Fruit fly (Drosophila melanogaster) whole organism, adult: ENCODE data around the gene CG12560.

ENCODE experiments used
- CG11617 ChIP-seq: fragments of 200-800 bp; sonication (Bioruptor generic); optimal IDR thresholded peaks from 2 replicates; lab custom pipeline; 2017; ENCODE audit warnings: mild to moderate bottlenecking, missing biosample characterization, missing genetic modification reagents, missing genetic modification characterization
- CG12768 ChIP-seq: fragments of 200-800 bp; sonication (Bioruptor generic); optimal IDR thresholded peaks from 2 replicates; lab custom pipeline; 2017; ENCODE audit warnings: missing biosample characterization, missing genetic modification characterization, mild to moderate bottlenecking, moderate library complexity, missing genetic modification reagents
- CG14711 ChIP-seq: fragments of 200-800 bp; sonication (Bioruptor generic); optimal IDR thresholded peaks from 2 replicates; lab custom pipeline; 2018; ENCODE audit warnings: missing biosample characterization, mild to moderate bottlenecking, missing genetic modification characterization, moderate library complexity
- CG1620 ChIP-seq: fragments of 200-800 bp; sonication (Bioruptor generic); optimal IDR thresholded peaks from 2 replicates; lab custom pipeline; 2016; ENCODE audit warnings: missing biosample characterization, missing genetic modification characterization
- CG33017 ChIP-seq: fragments of 200-800 bp; sonication (Bioruptor generic); optimal IDR thresholded peaks from 2 replicates; lab custom pipeline; 2018; ENCODE audit warnings: missing biosample characterization, mild to moderate bottlenecking, missing genetic modification characterization, moderate library complexity
- CG5204 ChIP-seq: fragments of 200-800 bp; sonication (Bioruptor generic); optimal IDR thresholded peaks from 2 replicates; lab custom pipeline; 2016; ENCODE audit warnings: missing biosample characterization, missing genetic modification characterization
- CG7045 ChIP-seq: fragments of 200-800 bp; sonication (Bioruptor generic); optimal IDR thresholded peaks from 2 replicates; lab custom pipeline; 2017; ENCODE audit warnings: missing biosample characterization, mild to moderate bottlenecking, missing genetic modification characterization
- CG7101 ChIP-seq: fragments of 200-800 bp; sonication (Bioruptor generic); optimal IDR thresholded peaks from 2 replicates; lab custom pipeline; 2018; ENCODE audit warnings: missing biosample characterization, mild to moderate bottlenecking, missing genetic modification characterization, moderate library complexity
- Clk ChIP-seq: fragments of 200-800 bp; sonication (Bioruptor generic); optimal IDR thresholded peaks from 2 replicates; lab custom pipeline; 2017; ENCODE audit warnings: missing biosample characterization, missing genetic modification characterization
- Crg-1 ChIP-seq: fragments of 200-800 bp; sonication (Bioruptor generic); optimal IDR thresholded peaks from 2 replicates; lab custom pipeline; 2016; ENCODE audit warnings: missing biosample characterization, missing genetic modification characterization
- Hr96 ChIP-seq: fragments of 200-800 bp; sonication (Bioruptor generic); optimal IDR thresholded peaks from 2 replicates; lab custom pipeline; 2016; ENCODE audit warnings: missing biosample characterization, missing genetic modification characterization
- Mnt ChIP-seq: fragments of 200-800 bp; sonication (Bioruptor generic); optimal IDR thresholded peaks from 2 replicates; lab custom pipeline; 2016; ENCODE audit warnings: missing biosample characterization, mild to moderate bottlenecking, missing genetic modification characterization
- bab1 ChIP-seq: fragments of 200-800 bp; sonication (Bioruptor generic); optimal IDR thresholded peaks from 3 replicates; lab custom pipeline; 2019; ENCODE audit warnings: missing biosample characterization, mild to moderate bottlenecking, missing genetic modification characterization, moderate library complexity
- cic ChIP-seq: fragments of 200-800 bp; sonication (Bioruptor generic); optimal IDR thresholded peaks from 2 replicates; lab custom pipeline; 2017; ENCODE audit warnings: missing biosample characterization, mild to moderate bottlenecking, missing genetic modification characterization, moderate library complexity
- cnc ChIP-seq, 2 experiments: fragments of >200 bp; optimal IDR thresholded peaks; 2 replicates each; lab custom pipeline; 2017
- kay ChIP-seq: fragments of 200-800 bp; sonication (Bioruptor generic); peaks from one replicate; lab custom pipeline; 2016; ENCODE audit warnings: missing biosample characterization, missing genetic modification characterization, borderline replicate concordance
- ovo ChIP-seq: fragments of 200-800 bp; sonication (Bioruptor generic); optimal IDR thresholded peaks from 2 replicates; lab custom pipeline; 2016; ENCODE audit warnings: missing biosample characterization, missing genetic modification characterization
- pad ChIP-seq: fragments of 200-800 bp; sonication (Bioruptor generic); optimal IDR thresholded peaks from 3 replicates; lab custom pipeline; 2017; ENCODE audit warnings: missing biosample characterization, missing genetic modification characterization, mild to moderate bottlenecking, moderate library complexity, missing genetic modification reagents
- tj ChIP-seq: fragments of 200-800 bp; sonication (Bioruptor generic); optimal IDR thresholded peaks from 3 replicates; lab custom pipeline; 2017; ENCODE audit warnings: missing biosample characterization, mild to moderate bottlenecking, missing genetic modification characterization, moderate library complexity
- toe ChIP-seq: fragments of 200-800 bp; sonication (Bioruptor generic); optimal IDR thresholded peaks from 2 replicates; lab custom pipeline; 2016; ENCODE audit warnings: missing biosample characterization, missing genetic modification characterization

Gene CG12560

DNA sequence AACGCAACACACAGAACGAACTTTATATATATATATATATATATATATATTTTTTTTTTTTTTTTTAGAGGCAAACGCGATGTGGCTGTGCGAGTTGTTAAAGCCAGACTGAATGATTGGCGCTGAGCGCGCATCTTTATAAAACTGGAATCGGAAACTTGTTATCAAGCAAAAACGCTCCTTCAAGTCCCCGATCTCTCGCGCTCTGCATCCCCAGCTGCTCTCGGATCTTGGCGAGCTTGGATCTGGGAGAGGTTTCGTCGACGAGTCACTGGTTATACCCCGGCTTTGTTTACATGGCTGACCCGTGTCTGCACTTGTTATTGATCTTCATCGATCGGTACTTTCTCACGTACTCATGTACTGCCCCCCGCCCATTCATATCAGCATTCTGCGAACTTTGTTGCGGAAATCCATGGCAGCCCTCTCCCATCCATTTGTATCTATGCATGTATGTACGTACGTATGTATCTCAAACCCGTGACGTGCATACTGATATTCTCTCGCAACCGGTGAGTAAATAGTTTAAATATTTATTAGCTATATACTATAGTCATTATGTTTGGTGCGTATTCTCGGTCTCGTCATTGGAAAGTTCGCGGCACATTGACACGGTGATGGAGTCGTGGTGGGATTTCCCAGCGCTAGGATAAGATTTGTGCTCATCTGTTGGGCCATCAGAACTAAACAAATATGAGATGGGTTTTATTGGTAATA, 2.0 kb downstream of the CG12560 start, which contains the start of gene Spn28Dc:
Gene Spn28Dc (minus strand): TSS at position 51 of the 717 bp plus-strand sequence.
- TF ChIP-seq Crg-1 (GFP tag; lab: Kevin White, UChicago) (peak; percentile 48), Clk (GFP tag; lab: Kevin White, UChicago) (no peak), cic (GFP tag; lab: Kevin White, UChicago) (peak; percentile 89), ovo (GFP tag; lab: Kevin White, UChicago) (no peak), CG33017 (tag; lab: Kevin White, UChicago) (no peak), Mnt (GFP tag; lab: Kevin White, UChicago) (peak; percentile 8), cnc (optimal IDR thresholded peaks at IDR 0.05; lab: Kevin White, UChicago) (no peak), CG11617 (no peak), CG14711 (no peak), CG12768 (GFP tag; lab: Kevin White, UChicago) (peak; percentile 44), toe (GFP tag; lab: Kevin White, UChicago) (no peak), tj (GFP tag; lab: Kevin White, UChicago) (peak; percentile 6)

DNA sequence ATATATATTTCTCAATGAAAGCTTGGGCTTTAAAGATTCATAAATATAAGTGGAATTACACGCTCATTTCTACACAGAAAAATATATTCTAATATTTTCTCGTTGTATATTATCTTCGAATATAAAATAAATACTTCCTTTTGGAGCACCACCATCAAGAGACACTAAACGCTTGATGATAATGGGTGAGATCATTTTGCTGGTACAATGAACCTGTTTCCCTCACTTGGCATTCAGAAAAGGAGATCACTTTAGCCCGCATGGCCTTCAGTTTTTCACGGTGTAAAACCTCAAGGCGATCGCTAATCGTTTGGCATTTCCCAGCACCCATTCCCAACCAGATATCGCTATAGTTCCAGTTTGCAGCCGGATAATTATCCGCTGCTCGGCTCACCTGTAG, 3.2 kb downstream of the CG12560 start:
- TF ChIP-seq CG1620 (no peak), Hr96 (GFP tag; lab: Kevin White, UChicago) (no peak), pad (GFP tag; lab: Kevin White, UChicago) (no peak), Mnt (GFP tag; lab: Kevin White, UChicago) (no peak), Crg-1 (GFP tag; lab: Kevin White, UChicago) (no peak), CG14711 (peak; percentile 44), bab1 (GFP tag; lab: Kevin White, UChicago) (no peak), CG33017 (tag; lab: Kevin White, UChicago) (peak; percentile 62), cnc (optimal IDR thresholded peaks at IDR 0.05; lab: Kevin White, UChicago) (no peak), CG12768 (GFP tag; lab: Kevin White, UChicago) (peak; percentile 50), CG7045 (GFP tag; lab: Kevin White, UChicago) (peak; percentile 74), ovo (GFP tag; lab: Kevin White, UChicago) (no peak), Clk (GFP tag; lab: Kevin White, UChicago) (peak; percentile 16), CG7101 (tag; lab: Kevin White, UChicago) (peak; percentile 58), CG5204 (GFP tag; lab: Kevin White, UChicago) (peak; percentile 63), tj (GFP tag; lab: Kevin White, UChicago) (no peak), cic (GFP tag; lab: Kevin White, UChicago) (peak; percentile 89), CG11617 (no peak), toe (GFP tag; lab: Kevin White, UChicago) (peak; percentile 68), kay (GFP tag; lab: Kevin White, UChicago) (no peak)

dm6 chr2L:8004072-8004471, 5.2 kb downstream of the CG12560 start, which contains the start of gene Wwox:
Gene Wwox (minus strand): TSS chr2L:8004286.
- TF ChIP-seq kay (GFP tag; lab: Kevin White, UChicago) (peak; percentile 93), cic (GFP tag; lab: Kevin White, UChicago) (no peak)

DNA sequence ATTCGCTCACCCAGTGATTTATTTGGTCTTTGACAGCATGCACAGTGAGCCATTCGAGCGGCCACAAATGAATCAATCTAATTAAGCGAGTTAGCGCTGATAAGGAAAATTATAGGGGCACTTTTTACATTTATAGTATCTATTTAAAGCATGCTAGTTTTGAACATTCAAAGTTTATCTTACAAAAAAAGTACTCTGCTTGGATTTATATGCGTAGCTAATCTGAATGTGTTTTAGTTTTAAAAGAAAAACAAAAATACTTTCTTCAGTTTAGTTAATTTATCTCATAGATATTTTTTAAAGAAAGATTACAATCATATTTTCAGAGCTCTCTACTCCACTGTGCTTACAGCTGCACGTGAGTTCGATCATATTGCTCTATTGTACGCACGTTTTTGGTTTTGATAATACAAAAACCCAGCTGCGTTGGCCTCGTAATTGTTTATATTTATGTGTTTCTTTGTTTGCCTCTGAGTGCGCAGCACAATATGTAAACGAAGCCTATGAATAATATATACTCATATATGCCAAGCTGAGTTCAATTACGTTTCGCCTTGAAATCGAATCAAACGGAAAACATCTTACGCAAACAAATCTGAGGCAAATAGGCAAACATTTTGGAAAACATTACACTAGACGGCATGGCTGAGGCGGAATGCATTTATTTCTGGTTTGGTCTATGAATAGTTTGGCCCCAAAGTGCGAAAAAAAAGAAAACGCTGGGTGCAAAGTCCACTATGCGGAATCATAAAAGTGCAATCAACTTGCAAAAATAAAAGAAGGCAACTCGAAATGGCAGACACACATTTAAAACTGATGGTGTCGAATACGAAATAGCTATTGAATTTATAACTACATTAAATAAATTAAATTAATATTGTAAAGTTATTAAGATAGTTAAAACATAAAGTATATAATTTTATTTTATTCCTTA, 7.3 kb downstream of the CG12560 start:
- TF ChIP-seq kay (GFP tag; lab: Kevin White, UChicago) (peak; percentile 77), Clk (GFP tag; lab: Kevin White, UChicago) (no peak), bab1 (GFP tag; lab: Kevin White, UChicago) (peak; percentile 24), Mnt (GFP tag; lab: Kevin White, UChicago) (peak; percentile 9), cic (GFP tag; lab: Kevin White, UChicago) (no peak), cnc (optimal IDR thresholded peaks at IDR 0.05; lab: Kevin White, UChicago) (no peak), CG7101 (tag; lab: Kevin White, UChicago) (peak; percentile 40), CG33017 (tag; lab: Kevin White, UChicago) (peak; percentile 14), CG14711 (peak; percentile 48), tj (GFP tag; lab: Kevin White, UChicago) (no peak), Hr96 (GFP tag; lab: Kevin White, UChicago) (no peak), toe (GFP tag; lab: Kevin White, UChicago) (no peak), CG1620 (no peak), CG12768 (GFP tag; lab: Kevin White, UChicago) (no peak), CG7045 (GFP tag; lab: Kevin White, UChicago) (no peak), pad (GFP tag; lab: Kevin White, UChicago) (peak; percentile 19), Crg-1 (GFP tag; lab: Kevin White, UChicago) (no peak), CG5204 (GFP tag; lab: Kevin White, UChicago) (no peak), CG11617 (no peak), ovo (GFP tag; lab: Kevin White, UChicago) (no peak)

DNA sequence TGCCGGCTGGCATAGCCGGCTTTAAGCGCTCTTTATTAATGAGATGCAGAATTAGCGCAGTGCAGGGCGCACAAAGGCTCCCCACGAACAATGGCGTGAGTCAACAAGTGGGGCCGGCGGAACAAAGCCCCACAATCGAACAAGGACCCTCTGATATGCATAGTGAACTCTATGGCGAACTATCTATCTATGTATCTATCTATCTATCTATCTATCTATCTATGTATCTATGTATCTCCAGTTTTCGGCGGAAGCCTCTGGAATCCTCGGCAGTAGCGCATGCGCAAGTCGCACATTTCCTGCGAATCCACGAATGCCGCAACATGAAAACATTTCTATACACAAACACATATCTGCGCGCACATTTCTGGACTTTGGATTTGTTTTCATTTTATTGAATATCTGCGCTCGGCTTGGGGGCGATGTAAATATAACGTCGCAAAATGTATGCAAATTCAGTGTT, 8.7 kb downstream of the CG12560 start:
- no peak for TF ChIP-seq ovo (GFP tag; lab: Kevin White, UChicago)
- TF ChIP-seq toe (GFP tag; lab: Kevin White, UChicago), result no peak
- TF ChIP-seq Clk (GFP tag; lab: Kevin White, UChicago), result no peak
- peak; percentile 70 for TF ChIP-seq CG12768 (GFP tag; lab: Kevin White, UChicago)
- TF ChIP-seq CG33017 (tag; lab: Kevin White, UChicago), result peak; percentile 67
- TF ChIP-seq CG11617, result peak; percentile 27
- TF ChIP-seq Crg-1 (GFP tag; lab: Kevin White, UChicago), result no peak
- TF ChIP-seq kay (GFP tag; lab: Kevin White, UChicago), result peak; percentile 92
- TF ChIP-seq CG14711, result peak; percentile 28
- no peak for TF ChIP-seq CG5204 (GFP tag; lab: Kevin White, UChicago)
- no peak for TF ChIP-seq Hr96 (GFP tag; lab: Kevin White, UChicago)
- peak; percentile 57 for TF ChIP-seq cic (GFP tag; lab: Kevin White, UChicago)
- TF ChIP-seq cnc (optimal IDR thresholded peaks at IDR 0.05; lab: Kevin White, UChicago), result no peak
- peak; percentile 66 for TF ChIP-seq CG7045 (GFP tag; lab: Kevin White, UChicago)
- TF ChIP-seq Mnt (GFP tag; lab: Kevin White, UChicago), result peak; percentile 46
- TF ChIP-seq tj (GFP tag; lab: Kevin White, UChicago), result no peak
